Worm (Caenorhabditis elegans) whole organism, late embryonic: ENCODE data around the gene F13E9.19.

Experiments used
- C08G9.2 ChIP-seq: sonication (generic microtip); optimal IDR thresholded peaks from 2 replicates; lab custom pipeline; 2016; ENCODE audit warnings: mild to moderate bottlenecking, missing genetic modification characterization, moderate library complexity, missing compliant biosample characterization
- C38D4.7 ChIP-seq: fragments of 200-800 bp; sonication (Bioruptor generic); optimal IDR thresholded peaks from 2 replicates; lab custom pipeline; 2018; ENCODE audit warnings: mild to moderate bottlenecking, missing genetic modification characterization, moderate library complexity, missing compliant biosample characterization
- K02D7.2 ChIP-seq: sonication (generic microtip); optimal IDR thresholded peaks from 2 replicates; lab custom pipeline; 2017; ENCODE audit warnings: mild to moderate bottlenecking, missing genetic modification characterization, missing compliant biosample characterization
- T23F11.4 ChIP-seq: fragments of 200-800 bp; sonication (Bioruptor generic); optimal IDR thresholded peaks from 2 replicates; lab custom pipeline; 2018; ENCODE audit warnings: mild to moderate bottlenecking, missing genetic modification characterization, missing compliant biosample characterization
- ahr-1 ChIP-seq: sonication (generic microtip); optimal IDR thresholded peaks from 2 replicates; lab custom pipeline; 2016; ENCODE audit warnings: missing genetic modification characterization, missing compliant biosample characterization
- ceh-14 ChIP-seq: sonication (generic microtip); optimal IDR thresholded peaks from 2 replicates; lab custom pipeline; 2016; ENCODE audit warnings: missing genotype, missing genetic modification characterization, missing compliant biosample characterization
- ceh-19 ChIP-seq: fragments of 200-800 bp; sonication (Bioruptor generic); optimal IDR thresholded peaks from 2 replicates; lab custom pipeline; 2018; ENCODE audit warnings: mild to moderate bottlenecking, missing genetic modification characterization, missing compliant biosample characterization
- ceh-2 ChIP-seq: sonication (generic microtip); optimal IDR thresholded peaks from 2 replicates; lab custom pipeline; 2016; ENCODE audit warnings: missing genotype, missing genetic modification characterization, missing compliant biosample characterization
- ceh-22 ChIP-seq: sonication (generic microtip); optimal IDR thresholded peaks from 2 replicates; lab custom pipeline; 2017; ENCODE audit warnings: missing biosample characterization, missing genetic modification characterization
- ceh-24 ChIP-seq: sonication (generic microtip); optimal IDR thresholded peaks from 2 replicates; lab custom pipeline; 2016; ENCODE audit warnings: mild to moderate bottlenecking, missing genetic modification characterization, missing compliant biosample characterization
- ceh-30 ChIP-seq: fragments of 150-350 bp; optimal IDR thresholded peaks from 2 replicates; lab custom pipeline; 2014; ENCODE audit warnings: missing biosample characterization, missing genetic modification characterization
- ceh-31 ChIP-seq: sonication (generic microtip); optimal IDR thresholded peaks from 2 replicates; lab custom pipeline; 2016; ENCODE audit warnings: missing genetic modification characterization, missing compliant biosample characterization
- ceh-48 ChIP-seq: sonication (generic microtip); optimal IDR thresholded peaks from 2 replicates; lab custom pipeline; 2016; ENCODE audit warnings: missing genetic modification characterization, inconsistent platforms, missing compliant biosample characterization
- ceh-9 ChIP-seq: sonication (generic microtip); optimal IDR thresholded peaks from 2 replicates; lab custom pipeline; 2016; ENCODE audit warnings: mild to moderate bottlenecking, missing genetic modification characterization, inconsistent platforms, missing compliant biosample characterization
- che-1 ChIP-seq: sonication (generic microtip); optimal IDR thresholded peaks from 2 replicates; lab custom pipeline; 2016; ENCODE audit warnings: mild to moderate bottlenecking, missing genetic modification characterization, missing compliant biosample characterization
- dve-1 ChIP-seq: sonication (generic microtip); optimal IDR thresholded peaks from 2 replicates; lab custom pipeline; 2017; ENCODE audit warnings: antibody characterized with exemption, mild to moderate bottlenecking, missing genetic modification characterization, missing compliant biosample characterization
- elt-2 ChIP-seq: sonication (generic microtip); optimal IDR thresholded peaks from 2 replicates; lab custom pipeline; 2016; ENCODE audit warnings: missing genetic modification reagents, missing genetic modification characterization, missing compliant biosample characterization
- fax-1 ChIP-seq: sonication (generic microtip); optimal IDR thresholded peaks from 2 replicates; lab custom pipeline; 2016; ENCODE audit warnings: missing genotype, missing genetic modification characterization, missing compliant biosample characterization
- hlh-6 ChIP-seq: sonication (generic microtip); optimal IDR thresholded peaks from 2 replicates; lab custom pipeline; 2016; ENCODE audit warnings: missing genotype, missing genetic modification characterization, missing compliant biosample characterization
- hlh-8 ChIP-seq: sonication (generic microtip); optimal IDR thresholded peaks from 2 replicates; lab custom pipeline; 2016; ENCODE audit warnings: missing genotype, missing genetic modification characterization, missing compliant biosample characterization
- madf-2 ChIP-seq: sonication (generic microtip); optimal IDR thresholded peaks from 2 replicates; lab custom pipeline; 2017; ENCODE audit warnings: missing genetic modification characterization, missing compliant biosample characterization
- mec-3 ChIP-seq: sonication (generic microtip); optimal IDR thresholded peaks from 2 replicates; lab custom pipeline; 2016; ENCODE audit warnings: borderline replicate concordance, missing genetic modification characterization, missing compliant biosample characterization
- nfya-1 ChIP-seq: sonication (generic microtip); optimal IDR thresholded peaks from 2 replicates; lab custom pipeline; 2017; ENCODE audit warnings: missing genetic modification characterization, mild to moderate bottlenecking, missing compliant biosample characterization, antibody characterized with exemption, moderate library complexity
- nhr-11 ChIP-seq: fragments of 150-350 bp; optimal IDR thresholded peaks from 2 replicates; lab custom pipeline; 2014; ENCODE audit warnings: missing biosample characterization, missing genetic modification characterization
- nhr-232 ChIP-seq: sonication (generic microtip); optimal IDR thresholded peaks from 2 replicates; lab custom pipeline; 2016; ENCODE audit warnings: missing genetic modification characterization, missing compliant biosample characterization
- npax-4 ChIP-seq: sonication (generic microtip); optimal IDR thresholded peaks from 2 replicates; lab custom pipeline; 2016; ENCODE audit warnings: missing genetic modification characterization, missing compliant biosample characterization
- pat-9 ChIP-seq: fragments of 200-800 bp; sonication (Bioruptor generic); optimal IDR thresholded peaks from 2 replicates; lab custom pipeline; 2018; ENCODE audit warnings: mild to moderate bottlenecking, missing genetic modification characterization, moderate library complexity, missing compliant biosample characterization
- pax-1 ChIP-seq: fragments of 150-350 bp; optimal IDR thresholded peaks from 2 replicates; lab custom pipeline; 2014; ENCODE audit warnings: missing biosample characterization, missing genetic modification characterization
- pha-2 ChIP-seq: sonication (generic microtip); optimal IDR thresholded peaks from 2 replicates; lab custom pipeline; 2017; ENCODE audit warnings: mild to moderate bottlenecking, missing genetic modification characterization, missing compliant biosample characterization
- pha-4 ChIP-seq: fragments of 150-350 bp; optimal IDR thresholded peaks from 2 replicates; lab custom pipeline; 2018; ENCODE audit warnings: missing biosample characterization, missing genetic modification reagents, missing genetic modification characterization
- pqm-1 ChIP-seq: sonication (generic microtip); optimal IDR thresholded peaks from 2 replicates; lab custom pipeline; 2016; ENCODE audit warnings: missing genetic modification characterization, missing compliant biosample characterization
- rnt-1 ChIP-seq: sonication (generic microtip); optimal IDR thresholded peaks from 2 replicates; lab custom pipeline; 2016; ENCODE audit warnings: missing genetic modification characterization, missing compliant biosample characterization
- sdc-2 ChIP-seq: sonication (generic microtip); optimal IDR thresholded peaks from 2 replicates; lab custom pipeline; 2016; ENCODE audit warnings: missing genotype, missing genetic modification characterization, missing compliant biosample characterization
- sox-2 ChIP-seq: fragments of 200-800 bp; sonication (Bioruptor generic); IDR thresholded peaks from 2 replicates; pipeline ENCODE4 v1.3.6; 2022; ENCODE audit warnings: missing genetic modification reagents, missing genetic modification characterization, missing compliant biosample characterization
- tbx-2 ChIP-seq: sonication (generic microtip); optimal IDR thresholded peaks from 2 replicates; lab custom pipeline; 2016; ENCODE audit warnings: missing genetic modification characterization, missing compliant biosample characterization
- tbx-7 ChIP-seq: sonication (generic microtip); optimal IDR thresholded peaks from 2 replicates; lab custom pipeline; 2016; ENCODE audit warnings: missing genotype, missing genetic modification characterization, missing compliant biosample characterization
- ttx-3 ChIP-seq: sonication (generic microtip); optimal IDR thresholded peaks from 2 replicates; lab custom pipeline; 2016; ENCODE audit warnings: missing genetic modification reagents, missing genetic modification characterization, missing compliant biosample characterization
- unc-3 ChIP-seq, 2 experiments: fragments of 200-800 bp in 1 of 2; sonication (Bioruptor generic) in 1 of 2; sonication (generic microtip) in 1 of 2; conservative IDR thresholded peaks in 1 of 2; optimal IDR thresholded peaks in 1 of 2; 2 replicates each; pipeline versions ENCODE4 v1.3.6 to Lab custom; 2016 to 2022; ENCODE audit warnings: missing compliant biosample characterization in 2 of 2, missing genetic modification characterization in 2 of 2, missing genetic modification reagents in 1 of 2
- unc-42 ChIP-seq: sonication (generic microtip); optimal IDR thresholded peaks from 2 replicates; lab custom pipeline; 2016; ENCODE audit warnings: missing genotype, missing genetic modification characterization, missing compliant biosample characterization
- unc-86 ChIP-seq: sonication (generic microtip); optimal IDR thresholded peaks from 2 replicates; lab custom pipeline; 2016; ENCODE audit warnings: missing genetic modification characterization, missing compliant biosample characterization
- ztf-16 ChIP-seq: sonication (generic microtip); optimal IDR thresholded peaks from 2 replicates; lab custom pipeline; 2017; ENCODE audit warnings: missing genetic modification characterization, missing compliant biosample characterization

Gene F13E9.19

DNA sequence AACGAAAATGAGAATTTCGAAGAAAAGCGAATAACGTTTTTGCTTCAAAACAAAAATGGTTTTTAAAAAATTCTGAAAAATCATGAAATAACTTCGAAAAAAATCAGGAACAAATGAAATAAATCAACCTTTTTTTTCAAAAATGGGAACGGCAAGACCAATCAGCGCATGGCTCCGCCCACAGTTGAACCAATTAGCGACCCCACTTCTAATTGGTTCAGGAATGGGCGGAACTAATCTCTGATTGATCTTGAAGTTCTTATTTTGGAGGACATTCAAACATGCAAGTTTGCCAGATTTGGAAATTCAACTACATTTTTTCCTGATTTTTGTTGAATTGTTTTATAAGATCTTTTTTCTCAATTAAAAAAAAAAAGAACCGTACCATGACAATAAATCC lies 43.3 kb upstream of the F13E9.19 start:
- TF ChIP-seq unc-3 (GFP tag; conservative IDR thresholded peaks at IDR 0.05; lab: Robert Waterston, UW) (no peak), unc-3 (tag; optimal IDR thresholded peaks at IDR 0.05; lab: Kevin White, UChicago) (no peak), nfya-1 (tag; lab: Kevin White, UChicago) (peak; percentile 30), ceh-9 (no peak), unc-86 (tag; lab: Kevin White, UChicago) (no peak), pha-4 (tag; lab: Kevin White, UChicago) (no peak), ceh-31 (no peak), nhr-232 (tag; lab: Kevin White, UChicago) (no peak), che-1 (tag; lab: Kevin White, UChicago) (no peak)

ce11 chrIV:10858300-10859016 lies 40.7 kb upstream of the F13E9.19 start, which contains the start of the genes T11G6.2 and hars-1:
T11G6.2 (minus strand) TSS chrIV:10858496.
hars-1 (plus strand) TSS chrIV:10858957.
- TF ChIP-seq sdc-2 (tag; lab: Kevin White, UChicago) (no peak), pax-1 (tag; lab: Kevin White, UChicago) (no peak), T23F11.4 (GFP tag; lab: Kevin White, UChicago) (no peak), unc-42 (tag; lab: Kevin White, UChicago) (peak; percentile 6)

ce11 chrIV:10861102-10861501 lies 38.1 kb upstream of the F13E9.19 start, which contains the start of gene rbm-22:
rbm-22 (plus strand) TSS chrIV:10861402.
- TF ChIP-seq ceh-19 (GFP tag; lab: Kevin White, UChicago) (no peak), dve-1 (tag; lab: Kevin White, UChicago) (no peak), ahr-1 (tag; lab: Kevin White, UChicago) (no peak), ceh-48 (peak; percentile 5)

DNA sequence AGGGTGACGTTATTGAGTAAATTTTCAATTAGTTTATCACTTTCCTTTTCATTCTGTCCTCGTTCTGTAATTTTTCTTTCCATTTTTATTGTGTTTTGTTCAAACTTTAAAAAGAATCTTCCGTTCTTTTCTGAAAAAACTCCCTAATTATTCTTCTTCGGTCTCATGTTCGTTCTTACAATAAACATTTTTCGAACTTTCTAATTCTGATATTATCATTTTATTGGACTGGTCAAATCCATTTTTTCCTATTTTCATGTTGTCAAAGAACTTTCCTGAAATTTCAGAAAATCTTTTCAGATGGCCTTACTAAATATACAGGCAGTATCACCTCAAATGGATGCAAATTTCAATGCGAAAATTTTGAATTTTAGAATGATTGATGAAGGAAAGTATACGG lies 35.2 kb upstream of the F13E9.19 start, which contains the start of gene nish-1:
Gene nish-1, plus strand, starts transcription at position 301 of the 400 bp plus-strand sequence.
- TF ChIP-seq pat-9 (tag; lab: Kevin White, UChicago) (no peak), nhr-11 (tag; lab: Kevin White, UChicago) (no peak), pha-2 (tag; lab: Kevin White, UChicago) (no peak), npax-4 (tag; lab: Kevin White, UChicago) (no peak), K02D7.2 (tag; lab: Kevin White, UChicago) (no peak), ceh-22 (no peak), fax-1 (tag; lab: Kevin White, UChicago) (no peak), tbx-7 (tag; lab: Kevin White, UChicago) (no peak), hlh-6 (no peak), tbx-2 (tag; lab: Kevin White, UChicago) (no peak), ceh-24 (tag; lab: Kevin White, UChicago) (no peak), elt-2 (tag; lab: Kevin White, UChicago) (no peak), ceh-14 (tag; lab: Kevin White, UChicago) (no peak), ceh-31 (no peak), dve-1 (tag; lab: Kevin White, UChicago) (no peak), pha-4 (tag; lab: Kevin White, UChicago) (no peak)

DNA sequence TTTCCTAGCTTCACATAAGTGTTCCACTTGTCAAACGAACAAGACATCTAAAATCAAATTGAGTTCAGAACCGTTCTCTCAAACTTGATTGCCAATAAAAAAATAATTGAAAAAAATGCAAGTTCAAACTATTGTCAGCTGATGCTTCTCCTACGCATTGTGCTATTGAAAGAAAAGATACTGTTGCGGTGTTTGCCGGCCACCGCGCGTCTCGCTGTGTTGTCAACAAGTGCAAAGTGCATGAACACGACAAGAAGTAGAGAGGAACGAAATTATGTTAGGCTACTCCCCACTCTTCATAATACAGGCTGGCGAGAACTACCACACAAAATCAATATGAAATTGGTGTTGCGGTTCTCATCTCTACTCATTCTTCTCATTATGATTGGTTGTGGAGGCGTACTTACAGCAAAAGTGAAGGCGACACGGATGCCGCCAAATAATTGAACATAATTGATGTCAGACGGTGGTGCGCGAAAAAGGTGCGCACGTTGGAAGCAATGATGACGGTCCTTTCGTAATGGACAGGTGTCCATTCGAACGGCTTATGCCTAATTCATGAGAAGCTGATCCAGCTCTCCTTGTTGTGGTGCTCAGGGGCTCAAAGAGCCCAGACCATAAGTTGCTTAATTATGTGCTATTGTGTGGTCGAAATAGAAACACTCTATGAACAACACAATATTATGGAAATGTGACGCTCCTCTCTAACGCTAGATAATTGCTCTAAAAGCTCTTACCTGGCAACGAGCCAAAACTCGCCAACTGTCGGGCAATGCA lies 31.6 kb upstream of the F13E9.19 start:
- TF ChIP-seq C08G9.2 (tag; lab: Kevin White, UChicago) (no peak), hlh-8 (no peak), ceh-22 (no peak), ttx-3 (tag; lab: Kevin White, UChicago) (no peak), mec-3 (tag; lab: Kevin White, UChicago) (no peak), ztf-16 (tag; lab: Kevin White, UChicago) (no peak), pqm-1 (tag; lab: Kevin White, UChicago) (no peak), sox-2 (GFP tag; lab: Robert Waterston, UW) (peak; percentile 52), C38D4.7 (GFP tag; lab: Kevin White, UChicago) (no peak), tbx-7 (tag; lab: Kevin White, UChicago) (no peak), ceh-14 (tag; lab: Kevin White, UChicago) (no peak), nhr-11 (tag; lab: Kevin White, UChicago) (no peak), madf-2 (no peak), rnt-1 (no peak), unc-3 (GFP tag; conservative IDR thresholded peaks at IDR 0.05; lab: Robert Waterston, UW) (no peak), unc-3 (tag; optimal IDR thresholded peaks at IDR 0.05; lab: Kevin White, UChicago) (no peak), tbx-2 (tag; lab: Kevin White, UChicago) (no peak), ceh-2 (tag; lab: Kevin White, UChicago) (no peak), ceh-30 (tag; lab: Kevin White, UChicago) (no peak), pat-9 (tag; lab: Kevin White, UChicago) (no peak)
